Worm (Caenorhabditis elegans) whole organism, L1 larva: ENCODE measurements around the gene T19B10.12.

Experiments
- F16B12.6 ChIP-seq: fragments of 150-350 bp; optimal IDR thresholded peaks from 2 replicates; lab custom pipeline; 2014; ENCODE audit warnings: missing biosample characterization, missing genetic modification characterization
- ceh-82 ChIP-seq, 3 experiments: fragments of 150-350 bp in 1 of 3; sonication (generic microtip) in 2 of 3; optimal IDR thresholded peaks; 2 replicates each; lab custom pipeline; 2014 to 2017; ENCODE audit warnings: missing biosample characterization in 3 of 3, missing genetic modification characterization in 3 of 3
- ceh-90 ChIP-seq: sonication (generic microtip); optimal IDR thresholded peaks from 2 replicates; lab custom pipeline; 2016; ENCODE audit warnings: missing genetic modification characterization, missing compliant biosample characterization
- lsy-2 ChIP-seq, 2 experiments: fragments of 150-350 bp; optimal IDR thresholded peaks; 2 replicates each; lab custom pipeline; 2014; ENCODE audit warnings: missing biosample characterization in 2 of 2, missing genetic modification characterization in 2 of 2
- mdl-1 ChIP-seq, 2 experiments: fragments of 150-350 bp; optimal IDR thresholded peaks; 2 replicates each; lab custom pipeline; 2014 to 2017; ENCODE audit warnings: missing biosample characterization in 2 of 2, missing genetic modification characterization in 2 of 2, inconsistent platforms in 1 of 2
- nhr-11 ChIP-seq: fragments of 150-350 bp; optimal IDR thresholded peaks from 2 replicates; lab custom pipeline; 2014; ENCODE audit warnings: missing biosample characterization, missing genetic modification characterization
- nhr-76 ChIP-seq: sonication (generic microtip); optimal IDR thresholded peaks from 2 replicates; lab custom pipeline; 2017; ENCODE audit warnings: missing biosample characterization, missing genetic modification characterization
- pqm-1 ChIP-seq: sonication (generic microtip); optimal IDR thresholded peaks from 3 replicates; lab custom pipeline; 2017; ENCODE audit warnings: missing biosample characterization, missing genetic modification characterization
- snpc-4 ChIP-seq: fragments of 150-350 bp; optimal IDR thresholded peaks from 2 replicates; lab custom pipeline; 2014; ENCODE audit warnings: missing biosample characterization, missing genetic modification characterization
- unc-62 ChIP-seq: fragments of 150-350 bp; optimal IDR thresholded peaks from 2 replicates; lab custom pipeline; 2014; ENCODE audit warnings: missing biosample characterization, missing genetic modification reagents, missing genetic modification characterization
- ztf-11 ChIP-seq, 2 experiments: sonication (generic microtip); optimal IDR thresholded peaks; 2 replicates each; lab custom pipeline; 2016 to 2017; ENCODE audit warnings: missing genetic modification characterization in 2 of 2, missing biosample characterization in 1 of 2, missing compliant biosample characterization in 1 of 2
- ztf-4 ChIP-seq: fragments of 150-350 bp; optimal IDR thresholded peaks from 2 replicates; lab custom pipeline; 2014; ENCODE audit warnings: missing biosample characterization, missing genetic modification characterization

ce11 chrV:11252429-11252828 is 1.6 kb downstream of the T19B10.12 start, which contains the start of gene srsx-33:
- TF ChIP-seq ztf-11 (tag; optimal IDR thresholded peaks at IDR 0.05; lab: Kevin White, UChicago), result no peak
- TF ChIP-seq ztf-4 (tag; lab: Kevin White, UChicago), result no peak
- TF ChIP-seq ceh-90, result no peak
- no peak for TF ChIP-seq snpc-4 (tag; lab: Kevin White, UChicago)
- TF ChIP-seq nhr-76 (tag; lab: Kevin White, UChicago), result no peak
- no peak for TF ChIP-seq pqm-1
- TF ChIP-seq F16B12.6 (tag; lab: Kevin White, UChicago), result no peak
- no peak for TF ChIP-seq unc-62 (GFP tag; lab: Kevin White, UChicago)
- TF ChIP-seq mdl-1 (tag; optimal IDR thresholded peaks at IDR 0.05; lab: Kevin White, UChicago), result no peak
- no peak for TF ChIP-seq ceh-82 (tag; optimal IDR thresholded peaks at IDR 0.05; lab: Kevin White, UChicago)
- no peak for TF ChIP-seq nhr-11 (tag; lab: Kevin White, UChicago)
- no peak for TF ChIP-seq lsy-2 (tag; optimal IDR thresholded peaks at IDR 0.05; lab: Kevin White, UChicago)
